Worm (Caenorhabditis elegans) whole organism, early embryonic: Measurements from ENCODE around the gene Y34B4A.7.

Source experiments
- ama-1 ChIP-seq: fragments of 150-350 bp; optimal IDR thresholded peaks from 2 replicates; lab custom pipeline; 2014
- scrt-1 ChIP-seq: fragments of 200-800 bp; sonication (Bioruptor generic); IDR thresholded peaks from 2 replicates; pipeline ENCODE4 v1.3.6; 2022; ENCODE audit warnings: missing genetic modification characterization, missing compliant biosample characterization

DNA sequence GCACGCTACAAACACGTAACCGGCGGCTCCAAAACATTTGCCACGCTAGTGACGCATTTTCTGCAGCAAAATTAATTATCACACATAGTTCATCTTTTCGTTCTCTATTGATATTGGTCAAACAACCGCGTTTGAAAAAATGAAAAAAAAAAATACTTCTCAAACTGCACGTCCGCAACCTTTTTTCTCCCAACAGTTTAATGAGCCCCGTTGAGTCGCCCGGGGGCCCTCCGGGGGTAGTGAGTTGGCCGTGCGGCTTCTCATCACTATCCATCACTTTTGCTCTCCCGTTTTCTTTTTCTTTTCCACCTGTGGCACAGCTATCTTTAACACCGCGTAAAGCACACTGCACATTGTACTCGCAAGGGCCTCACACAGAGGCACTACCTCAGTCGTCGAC, 34.7 kb upstream of the Y34B4A.7 start:
- TF ChIP-seq scrt-1 (GFP tag; lab: Robert Waterston, UW) (no peak), ama-1 (lab: Kevin White, UChicago) (no peak)
